Fruit fly (Drosophila melanogaster): ENCODE results near the gene B4.
A peak's percentile ranks its signal among the peaks of the same experiment; 100 is the strongest.

B4 gene

dm6 chr2L:13548786-13549780, at the start of gene B4 (continued):
- TF ChIP-seq kay (GFP tag; optimal IDR thresholded peaks at IDR 0.05) (no peak), phol (tag; optimal IDR thresholded peaks at IDR 0.05) (peak; percentile 68), btn (GFP tag; optimal IDR thresholded peaks at IDR 0.05) (peak; percentile 7), Hr78 (GFP tag; optimal IDR thresholded peaks at IDR 0.05) (no peak), fd96Cb (tag; optimal IDR thresholded peaks at IDR 0.05) (no peak), Lpt (GFP tag; optimal IDR thresholded peaks at IDR 0.05) (no peak), Blimp-1 (GFP tag; optimal IDR thresholded peaks at IDR 0.05) (no peak), slou (GFP tag; optimal IDR thresholded peaks at IDR 0.05) (peak; percentile 14), CG3838 (GFP tag; optimal IDR thresholded peaks at IDR 0.05) (peak; percentile 23), sisA (GFP tag; IDR thresholded peaks at IDR 0.05) (no peak), CG12744 (GFP tag; optimal IDR thresholded peaks at IDR 0.05) (no peak), slp2 (GFP tag; optimal IDR thresholded peaks at IDR 0.05) (no peak), Abd-B (GFP tag; optimal IDR thresholded peaks at IDR 0.05) (no peak), Drgx (GFP tag; IDR thresholded peaks at IDR 0.05) (peak; percentile 66), gfzf (GFP tag; optimal IDR thresholded peaks at IDR 0.05) (peak; percentile 74), tx (GFP tag; optimal IDR thresholded peaks at IDR 0.05) (no peak), Dbx (GFP tag; IDR thresholded peaks at IDR 0.05) (peak; percentile 76; the same call in 2 of the 3 replicates), HLHmδ (GFP tag; optimal IDR thresholded peaks at IDR 0.05) (peak; percentile 95), pho (GFP tag; optimal IDR thresholded peaks at IDR 0.05) (peak; percentile 18), CG6175 (GFP tag; IDR thresholded peaks at IDR 0.05) (peak; percentile 90; the same call in 2 of the 3 replicates), CG13894 (tag; optimal IDR thresholded peaks at IDR 0.05) (peak; percentile 67), fu2 (GFP tag; optimal IDR thresholded peaks at IDR 0.05) (no peak), CG6765 (GFP tag; optimal IDR thresholded peaks at IDR 0.05) (peak; percentile 65), Nf-YA (GFP tag; IDR thresholded peaks at IDR 0.05) (peak; percentile 40; the same call in 1 of the 2 replicates), disco-r (GFP tag; optimal IDR thresholded peaks at IDR 0.05) (peak; percentile 53), CG4360 (GFP tag; IDR thresholded peaks at IDR 0.05) (peak; percentile 46; the same call in 1 of the 2 replicates), CG13775 (GFP tag; optimal IDR thresholded peaks at IDR 0.05) (no peak), az2 (GFP tag; optimal IDR thresholded peaks at IDR 0.05) (no peak), CG6272 (GFP tag; IDR thresholded peaks at IDR 0.05) (no peak), MTF-1 (GFP tag; optimal IDR thresholded peaks at IDR 0.05; ENCODE audit: borderline replicate concordance) (peak; percentile 79), eve (GFP tag; optimal IDR thresholded peaks at IDR 0.05) (peak in 1 of 2 experiments; percentile 55), CG11560 (tag; IDR thresholded peaks at IDR 0.05) (no peak), Asciz (GFP tag; optimal IDR thresholded peaks at IDR 0.05) (peak; percentile 73), D19B (GFP tag; optimal IDR thresholded peaks at IDR 0.05) (no peak), nau (GFP tag; optimal IDR thresholded peaks at IDR 0.05) (no peak), CG11398 (GFP tag; optimal IDR thresholded peaks at IDR 0.05) (no peak), Hr39 (optimal IDR thresholded peaks at IDR 0.05) (no peak), ato (GFP tag; IDR thresholded peaks at IDR 0.05; ENCODE audit: partially characterized antibody) (no peak), CG10366 (GFP tag; IDR thresholded peaks at IDR 0.05) (no peak), gsb-n (tag; optimal IDR thresholded peaks at IDR 0.05) (peak; percentile 6), yki (optimal IDR thresholded peaks at IDR 0.05) (no peak), hb (GFP tag; IDR thresholded peaks at IDR 0.05; ENCODE audit: partially characterized antibody) (no peak), vnd (GFP tag; IDR thresholded peaks at IDR 0.05; ENCODE audit: partially characterized antibody) (no peak), YL-1 (GFP tag; optimal IDR thresholded peaks at IDR 0.05) (peak; percentile 11), Dfd (GFP tag; optimal IDR thresholded peaks at IDR 0.05) (no peak), kah (GFP tag; optimal IDR thresholded peaks at IDR 0.05) (peak; percentile 52), Hand (GFP tag; optimal IDR thresholded peaks at IDR 0.05) (no peak), pb (GFP tag; optimal IDR thresholded peaks at IDR 0.05) (peak; percentile 70), gce (GFP tag; IDR thresholded peaks at IDR 0.05) (peak; percentile 62; the same call in 2 of the 3 replicates)

Data from whole organism, embryonic.